Fruit fly (Drosophila melanogaster) whole organism, embryonic: Measurements from ENCODE around the gene CG14669.

Source experiments
- Atf3 ChIP-seq: fragments of 200-800 bp; sonication (Bioruptor generic); optimal IDR thresholded peaks from 3 replicates; lab custom pipeline; 2016; ENCODE audit warnings: missing biosample characterization, missing genetic modification characterization
- Blimp-1 ChIP-seq: fragments of 200-800 bp; sonication (Bioruptor generic); optimal IDR thresholded peaks from 3 replicates; lab custom pipeline; 2018; ENCODE audit warnings: missing biosample characterization, missing genetic modification characterization, mild to moderate bottlenecking, moderate library complexity, missing genetic modification reagents
- CG10274 ChIP-seq: fragments of 200-800 bp; sonication (Bioruptor generic); optimal IDR thresholded peaks from 3 replicates; lab custom pipeline; 2017; ENCODE audit warnings: missing biosample characterization, mild to moderate bottlenecking, missing genetic modification characterization
- CG12104 ChIP-seq: fragments of 200-800 bp; sonication (Bioruptor generic); optimal IDR thresholded peaks from 3 replicates; lab custom pipeline; 2016; ENCODE audit warnings: missing biosample characterization, missing genetic modification characterization
- CG12219 ChIP-seq: fragments of 200-800 bp; sonication (Bioruptor generic); optimal IDR thresholded peaks from 3 replicates; lab custom pipeline; 2018; ENCODE audit warnings: missing biosample characterization, mild to moderate bottlenecking, missing genetic modification characterization
- CG12299 ChIP-seq: fragments of 200-800 bp; sonication (Bioruptor generic); optimal IDR thresholded peaks from 2 replicates; lab custom pipeline; 2018; ENCODE audit warnings: missing biosample characterization, mild to moderate bottlenecking, missing genetic modification characterization
- CG12942 ChIP-seq: fragments of 200-800 bp; sonication (Bioruptor generic); optimal IDR thresholded peaks from 3 replicates; lab custom pipeline; 2016; ENCODE audit warnings: missing biosample characterization, missing genetic modification characterization
- CG13123 ChIP-seq: fragments of 200-800 bp; sonication (Bioruptor generic); optimal IDR thresholded peaks from 2 replicates; lab custom pipeline; 2016; ENCODE audit warnings: missing biosample characterization, missing genetic modification characterization
- CG13296 ChIP-seq: fragments of 200-800 bp; sonication (Bioruptor generic); optimal IDR thresholded peaks from 3 replicates; lab custom pipeline; 2018; ENCODE audit warnings: missing biosample characterization, mild to moderate bottlenecking, missing genetic modification characterization
- CG15011 ChIP-seq: fragments of 200-800 bp; sonication (Bioruptor generic); optimal IDR thresholded peaks from 3 replicates; lab custom pipeline; 2018; ENCODE audit warnings: missing biosample characterization, mild to moderate bottlenecking, missing genetic modification characterization
- CG15514 ChIP-seq: fragments of 200-800 bp; sonication (Bioruptor generic); optimal IDR thresholded peaks from 3 replicates; lab custom pipeline; 2017; ENCODE audit warnings: missing biosample characterization, missing genetic modification characterization, mild to moderate bottlenecking, moderate library complexity, missing genetic modification reagents
- CG1603 ChIP-seq: fragments of 200-800 bp; sonication (Bioruptor generic); optimal IDR thresholded peaks from 2 replicates; lab custom pipeline; 2019; ENCODE audit warnings: missing biosample characterization, mild to moderate bottlenecking, missing genetic modification characterization, moderate library complexity
- CG1647 ChIP-seq: fragments of 200-800 bp; sonication (Bioruptor generic); optimal IDR thresholded peaks from 3 replicates; lab custom pipeline; 2016; ENCODE audit warnings: missing biosample characterization, missing genetic modification characterization
- CG17385 ChIP-seq: fragments of 200-800 bp; sonication (Bioruptor generic); optimal IDR thresholded peaks from 3 replicates; lab custom pipeline; 2018; ENCODE audit warnings: missing biosample characterization, mild to moderate bottlenecking, missing genetic modification characterization
- CG17568 ChIP-seq: fragments of 200-800 bp; sonication (Bioruptor generic); optimal IDR thresholded peaks from 2 replicates; lab custom pipeline; 2018; ENCODE audit warnings: missing biosample characterization, mild to moderate bottlenecking, missing genetic modification characterization, moderate library complexity
- CG17612 ChIP-seq: fragments of 200-800 bp; sonication (Bioruptor generic); IDR thresholded peaks from 2 replicates; pipeline ENCODE4 v1.3.6; 2022; ENCODE audit warnings: missing biosample characterization, missing genetic modification characterization
- CG18619 ChIP-seq: fragments of 200-800 bp; sonication (Bioruptor generic); optimal IDR thresholded peaks from 3 replicates; lab custom pipeline; 2017; ENCODE audit warnings: missing biosample characterization, mild to moderate bottlenecking, missing genetic modification characterization
- CG31388 ChIP-seq: fragments of 200-800 bp; sonication (Bioruptor generic); optimal IDR thresholded peaks from 2 replicates; lab custom pipeline; 2016; ENCODE audit warnings: missing biosample characterization, missing genetic modification characterization
- CG6272 ChIP-seq: fragments of 200-800 bp; sonication (Bioruptor generic); IDR thresholded peaks from 2 replicates; pipeline ENCODE4 v1.3.6; 2022; ENCODE audit warnings: missing biosample characterization, missing genetic modification characterization
- CG7928 ChIP-seq: fragments of 200-800 bp; sonication (Bioruptor generic); optimal IDR thresholded peaks from 2 replicates; lab custom pipeline; 2017; ENCODE audit warnings: missing biosample characterization, mild to moderate bottlenecking, missing genetic modification characterization
- CG7987 ChIP-seq: fragments of 200-800 bp; sonication (Bioruptor generic); optimal IDR thresholded peaks from 2 replicates; lab custom pipeline; 2018; ENCODE audit warnings: missing biosample characterization, mild to moderate bottlenecking, missing genetic modification characterization, moderate library complexity
- CG8944 ChIP-seq: fragments of 200-800 bp; sonication (Bioruptor generic); optimal IDR thresholded peaks from 3 replicates; lab custom pipeline; 2016; ENCODE audit warnings: missing biosample characterization, missing genetic modification characterization
- CkIIα-i1 ChIP-seq: fragments of 200-800 bp; sonication (Bioruptor generic); IDR thresholded peaks from 2 replicates; pipeline ENCODE4 v1.3.6; 2022; ENCODE audit warnings: missing biosample characterization, missing genetic modification characterization
- CrebB ChIP-seq: fragments of 200-800 bp; sonication (Bioruptor generic); optimal IDR thresholded peaks from 3 replicates; lab custom pipeline; 2018; ENCODE audit warnings: missing biosample characterization, mild to moderate bottlenecking, missing genetic modification characterization
- Ets65A ChIP-seq: fragments of 200-800 bp; sonication (Bioruptor generic); peaks from one replicate; lab custom pipeline; 2016; ENCODE audit warnings: missing biosample characterization, missing genetic modification characterization
- Hand ChIP-seq: fragments of 200-800 bp; sonication (Bioruptor generic); optimal IDR thresholded peaks from 2 replicates; lab custom pipeline; 2017; ENCODE audit warnings: mild to moderate bottlenecking, missing biosample characterization, missing genetic modification reagents, missing genetic modification characterization
- Hr3 ChIP-seq: fragments of 200-800 bp; sonication (Bioruptor generic); optimal IDR thresholded peaks from 3 replicates; lab custom pipeline; 2016; ENCODE audit warnings: missing biosample characterization, missing genetic modification characterization
- Jarid2 ChIP-seq: fragments of 200-800 bp; sonication (Bioruptor generic); optimal IDR thresholded peaks from 3 replicates; lab custom pipeline; 2017; ENCODE audit warnings: mild to moderate bottlenecking, missing biosample characterization, missing genetic modification reagents, missing genetic modification characterization
- Lpt ChIP-seq: fragments of >200 bp; optimal IDR thresholded peaks from 2 replicates; lab custom pipeline; 2018; ENCODE audit warnings: missing biosample characterization, missing genetic modification characterization
- MTF-1 ChIP-seq: fragments of 200-800 bp; sonication (Bioruptor generic); optimal IDR thresholded peaks from 2 replicates; lab custom pipeline; 2018; ENCODE audit warnings: missing biosample characterization, mild to moderate bottlenecking, missing genetic modification characterization, borderline replicate concordance
- NFAT ChIP-seq: fragments of 200-800 bp; sonication (Bioruptor generic); IDR thresholded peaks from 2 replicates; pipeline ENCODE4 v1.3.6; 2022; ENCODE audit warnings: missing biosample characterization, missing genetic modification characterization
- Oaz ChIP-seq: fragments of 200-800 bp; sonication (Bioruptor generic); IDR thresholded peaks from 2 replicates; pipeline ENCODE4 v1.3.6; 2022; ENCODE audit warnings: missing biosample characterization, missing genetic modification characterization
- Opbp ChIP-seq: fragments of 200-800 bp; sonication (Bioruptor generic); IDR thresholded peaks from 3 replicates; pipeline ENCODE4 v1.3.6; 2022; ENCODE audit warnings: missing biosample characterization, missing genetic modification characterization; ENCODE audit not compliant: partially characterized antibody
- PHDP ChIP-seq: fragments of 200-800 bp; sonication (Bioruptor generic); optimal IDR thresholded peaks from 3 replicates; lab custom pipeline; 2018; ENCODE audit warnings: missing biosample characterization, mild to moderate bottlenecking, missing genetic modification characterization, moderate library complexity
- Stat92E ChIP-seq, 3 experiments: fragments of >200 bp in 2 of 3; fragments of 200-800 bp in 1 of 3; sonication (Bioruptor generic) in 1 of 3; optimal IDR thresholded peaks; 2 replicates each; lab custom pipeline; 2017 to 2019; ENCODE audit warnings: missing biosample characterization in 3 of 3, missing genetic modification characterization in 3 of 3, mild to moderate bottlenecking in 1 of 3, moderate library complexity in 1 of 3
- Taf1 ChIP-seq: fragments of 200-800 bp; sonication (Bioruptor generic); IDR thresholded peaks from 2 replicates; pipeline ENCODE4 v1.3.6; 2022; ENCODE audit warnings: missing biosample characterization, missing genetic modification characterization
- amos ChIP-seq: fragments of 200-800 bp; sonication (Bioruptor generic); IDR thresholded peaks from 2 replicates; pipeline ENCODE4 v1.3.6; 2022; ENCODE audit warnings: missing biosample characterization, missing genetic modification characterization; ENCODE audit not compliant: partially characterized antibody
- bsh ChIP-seq, 2 experiments: fragments of 200-800 bp; sonication (Bioruptor generic); optimal IDR thresholded peaks; 2 replicates each; lab custom pipeline; 2017 to 2018; ENCODE audit warnings: mild to moderate bottlenecking in 2 of 2, missing biosample characterization in 2 of 2, missing genetic modification characterization in 2 of 2, moderate library complexity in 1 of 2
- caup ChIP-seq: fragments of 200-800 bp; sonication (Bioruptor generic); optimal IDR thresholded peaks from 3 replicates; lab custom pipeline; 2017; ENCODE audit warnings: missing biosample characterization, mild to moderate bottlenecking, missing genetic modification characterization, moderate library complexity; ENCODE audit not compliant: severe bottlenecking
- fd3F ChIP-seq: fragments of 200-800 bp; sonication (Bioruptor generic); optimal IDR thresholded peaks from 2 replicates; lab custom pipeline; 2018; ENCODE audit warnings: missing biosample characterization, mild to moderate bottlenecking, missing genetic modification characterization, moderate library complexity
- gro ChIP-seq: fragments of 200-800 bp; sonication (Bioruptor generic); optimal IDR thresholded peaks from 2 replicates; lab custom pipeline; 2016; ENCODE audit warnings: missing biosample characterization, missing genetic modification characterization
- h ChIP-seq: fragments of >200 bp; optimal IDR thresholded peaks from 2 replicates; lab custom pipeline; 2017
- her ChIP-seq: fragments of 200-800 bp; sonication (Bioruptor generic); optimal IDR thresholded peaks from 2 replicates; lab custom pipeline; 2016; ENCODE audit warnings: missing biosample characterization, missing genetic modification characterization
- kni ChIP-seq: fragments of 200-800 bp; sonication (Bioruptor generic); optimal IDR thresholded peaks from 3 replicates; lab custom pipeline; 2017; ENCODE audit warnings: mild to moderate bottlenecking, missing biosample characterization, missing genetic modification reagents, missing genetic modification characterization
- mirr ChIP-seq: fragments of 200-800 bp; sonication (Bioruptor generic); optimal IDR thresholded peaks from 3 replicates; lab custom pipeline; 2018; ENCODE audit warnings: missing biosample characterization, mild to moderate bottlenecking, missing genetic modification characterization
- peb ChIP-seq: fragments of 200-800 bp; sonication (Bioruptor generic); IDR thresholded peaks from 2 replicates; pipeline ENCODE4 v1.3.6; 2022; ENCODE audit warnings: missing biosample characterization, missing genetic modification characterization
- sens ChIP-seq: fragments of 200-800 bp; sonication (Bioruptor generic); peaks from one replicate; lab custom pipeline; 2016; ENCODE audit warnings: missing biosample characterization, missing genetic modification characterization
- unpg ChIP-seq: fragments of 200-800 bp; sonication (Bioruptor generic); optimal IDR thresholded peaks from 3 replicates; lab custom pipeline; 2018; ENCODE audit warnings: missing biosample characterization, mild to moderate bottlenecking, missing genetic modification characterization, moderate library complexity

The CG14669 gene

dm6 chr3R:5474551-5474950 is 60.2 kb downstream of the CG14669 start, which contains the start of the genes CG45100, HDAC3 and Hcs (continued):
- TF ChIP-seq CG15514 (GFP tag; lab: Kevin White, UChicago) (peak; percentile 45), CG7987 (GFP tag; lab: Kevin White, UChicago) (no peak), h (lab: Kevin White, UChicago) (no peak), CG12219 (GFP tag; lab: Kevin White, UChicago) (no peak), kni (GFP tag; lab: Kevin White, UChicago) (no peak), amos (peak; percentile 86), CG31388 (GFP tag; lab: Kevin White, UChicago) (no peak), PHDP (tag; lab: Kevin White, UChicago) (no peak), fd3F (GFP tag; lab: Kevin White, UChicago) (no peak), caup (GFP tag; lab: Kevin White, UChicago) (no peak), CG1647 (GFP tag; lab: Kevin White, UChicago) (no peak), Jarid2 (GFP tag; lab: Kevin White, UChicago) (no peak), CkIIα-i1 (GFP tag; lab: Robert Waterston, UW) (no peak), CG12104 (peak; percentile 2), Lpt (GFP tag; lab: Kevin White, UChicago) (no peak), CG17385 (GFP tag; lab: Kevin White, UChicago) (no peak), Oaz (GFP tag; lab: Robert Waterston, UW) (no peak), CG12942 (GFP tag; lab: Kevin White, UChicago) (peak; percentile 34), Blimp-1 (no peak), gro (GFP tag; lab: Kevin White, UChicago) (no peak), CG13123 (no peak), her (no peak), CG8944 (peak; percentile 32), CG17612 (no peak), Atf3 (GFP tag; lab: Kevin White, UChicago) (peak; percentile 2), Hand (GFP tag; lab: Kevin White, UChicago) (no peak), Taf1 (GFP tag; lab: Robert Waterston, UW) (no peak), CG12299 (tag; lab: Kevin White, UChicago) (no peak), CG17568 (GFP tag; lab: Kevin White, UChicago) (no peak)
- TF ChIP-seq, all 482 proteins: peak for 182

- no peak for TF ChIP-seq peb (GFP tag; lab: Robert Waterston, UW)
- no peak for TF ChIP-seq sens (GFP tag; lab: Kevin White, UChicago)
- TF ChIP-seq CG18619 (GFP tag; lab: Kevin White, UChicago): no peak
- TF ChIP-seq CG13123: no peak
- TF ChIP-seq Ets65A (GFP tag; lab: Kevin White, UChicago): peak; percentile 82
Observed at dm6 chr3R:5482790-5483189, 68.5 kb downstream of the CG14669 start.

DNA sequence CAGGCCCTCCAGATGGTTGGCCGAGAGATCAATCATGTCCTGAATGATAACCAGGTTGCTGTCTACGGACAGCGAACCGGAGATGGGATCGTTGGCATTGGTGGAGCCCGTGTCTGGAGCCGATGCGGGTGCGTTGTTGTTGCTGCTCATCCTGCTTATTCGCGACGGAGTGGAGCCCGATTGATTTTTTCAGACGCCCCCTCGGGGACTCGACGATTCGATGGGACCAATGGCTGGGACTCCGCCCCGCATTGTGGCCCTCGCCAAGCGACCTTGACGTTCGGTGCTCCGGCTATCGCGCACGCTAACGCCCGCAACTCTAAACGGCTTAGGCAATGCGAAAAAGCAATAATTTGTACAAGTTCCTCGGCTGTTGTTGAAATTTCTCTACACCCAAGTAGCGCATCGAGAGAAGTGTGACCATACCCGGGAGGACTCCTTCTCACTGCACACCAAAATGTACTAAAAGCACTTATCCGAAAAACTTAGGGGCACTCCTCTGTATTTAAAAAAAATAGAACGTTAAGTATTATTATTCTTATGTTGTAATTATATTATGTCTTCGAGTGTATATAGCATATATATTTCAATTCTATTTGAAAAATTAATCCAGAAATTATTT is 69.3 kb downstream of the CG14669 start, which contains the start of gene ksr:
TSS of gene ksr (minus strand) at position 419 of the 622 bp plus-strand sequence.
- no peak for TF ChIP-seq unpg (GFP tag; lab: Kevin White, UChicago)
- no peak for TF ChIP-seq MTF-1 (GFP tag; lab: Kevin White, UChicago)
- TF ChIP-seq Opbp (GFP tag; lab: Robert Waterston, UW): 0 out of 3 replicates have a peak, but pooled peaks have one; percentile 28
- no peak for TF ChIP-seq mirr (GFP tag; lab: Kevin White, UChicago)
- no peak for TF ChIP-seq CG7928 (GFP tag; lab: Kevin White, UChicago)
- TF ChIP-seq CG15011 (GFP tag; lab: Kevin White, UChicago): no peak
- no peak for TF ChIP-seq CrebB (tag; lab: Kevin White, UChicago)
- no peak for TF ChIP-seq CG12219 (GFP tag; lab: Kevin White, UChicago)
- no peak for TF ChIP-seq CG1603
- TF ChIP-seq Hr3 (GFP tag; lab: Kevin White, UChicago): peak; percentile 0
- peak in 1 of 3 experiments; percentile 9 for TF ChIP-seq Stat92E (GFP tag; optimal IDR thresholded peaks at IDR 0.05; lab: Kevin White, UChicago)
- TF ChIP-seq bsh (GFP tag; optimal IDR thresholded peaks at IDR 0.05; lab: Kevin White, UChicago): peak in 1 of 2 experiments; percentile 9
- no peak for TF ChIP-seq NFAT (GFP tag; lab: Robert Waterston, UW)
- no peak for TF ChIP-seq CG6272 (GFP tag; lab: Robert Waterston, UW)
- TF ChIP-seq CG13296 (GFP tag; lab: Kevin White, UChicago): no peak
- TF ChIP-seq CG10274 (GFP tag; lab: Kevin White, UChicago): no peak
